Worm (Caenorhabditis elegans): ENCODE results near the gene upp-1.

ce11 chrIII:7655498-7655897, 12.6 kb upstream of the upp-1 start:
- TF ChIP-seq fos-1 (tag; optimal IDR thresholded peaks at IDR 0.05) (no peak), mdl-1 (tag; optimal IDR thresholded peaks at IDR 0.05) (no peak), nhr-28 (tag; optimal IDR thresholded peaks at IDR 0.05) (no peak), egl-5 (tag; optimal IDR thresholded peaks at IDR 0.05) (no peak), nhr-11 (tag; optimal IDR thresholded peaks at IDR 0.05) (no peak), fkh-10 (GFP tag; optimal IDR thresholded peaks at IDR 0.05) (no peak)
